Fruit fly (Drosophila melanogaster) whole organism, pupa: ENCODE data around the gene UQCR-C1.

ENCODE experiments used
- CG10348 ChIP-seq: fragments of 200-800 bp; sonication (Bioruptor generic); IDR thresholded peaks from 2 replicates; pipeline ENCODE4 v1.3.6; 2022; ENCODE audit warnings: missing biosample characterization, missing genetic modification characterization
- CG12605 ChIP-seq: fragments of 200-800 bp; sonication (Bioruptor generic); IDR thresholded peaks from 2 replicates; pipeline ENCODE4 v1.3.6; 2022; ENCODE audit warnings: missing biosample characterization, missing genetic modification characterization
- CG4496 ChIP-seq: fragments of 200-800 bp; sonication (Bioruptor generic); IDR thresholded peaks from 3 replicates; pipeline ENCODE4 v1.3.6; 2022; ENCODE audit warnings: missing biosample characterization, missing genetic modification characterization
- CG8159 ChIP-seq: fragments of 200-800 bp; sonication (Bioruptor generic); optimal IDR thresholded peaks from 3 replicates; lab custom pipeline; 2018; ENCODE audit warnings: missing biosample characterization, mild to moderate bottlenecking, missing genetic modification characterization, moderate library complexity
- D1 ChIP-seq: fragments of 200-800 bp; sonication (Bioruptor generic); optimal IDR thresholded peaks from 2 replicates; lab custom pipeline; 2018; ENCODE audit warnings: missing biosample characterization, mild to moderate bottlenecking, missing genetic modification characterization, moderate library complexity
- EcR ChIP-seq: fragments of 200-800 bp; sonication (Bioruptor generic); optimal IDR thresholded peaks from 3 replicates; lab custom pipeline; 2019; ENCODE audit warnings: missing biosample characterization, missing genetic modification characterization, mild to moderate bottlenecking, moderate library complexity, missing genetic modification reagents
- Ets98B ChIP-seq: fragments of 200-800 bp; sonication (Bioruptor generic); IDR thresholded peaks from 2 replicates; pipeline ENCODE4 v1.3.6; 2022; ENCODE audit warnings: missing biosample characterization, missing genetic modification characterization
- Pif1B ChIP-seq: fragments of 200-800 bp; sonication (Bioruptor generic); optimal IDR thresholded peaks from 3 replicates; lab custom pipeline; 2016; ENCODE audit warnings: missing biosample characterization, missing genetic modification characterization
- Snoo ChIP-seq: fragments of 200-800 bp; sonication (Bioruptor generic); optimal IDR thresholded peaks from 3 replicates; lab custom pipeline; 2017; ENCODE audit warnings: missing biosample characterization, mild to moderate bottlenecking, missing genetic modification characterization, inconsistent platforms
- fd96Ca ChIP-seq: fragments of 200-800 bp; sonication (Bioruptor generic); IDR thresholded peaks from 3 replicates; pipeline ENCODE4 v1.3.6; 2022; ENCODE audit warnings: missing biosample characterization, missing genetic modification characterization
- gl ChIP-seq: fragments of 200-800 bp; sonication (Bioruptor generic); optimal IDR thresholded peaks from 2 replicates; lab custom pipeline; 2018; ENCODE audit warnings: missing biosample characterization, mild to moderate bottlenecking, missing genetic modification characterization
- rn ChIP-seq: fragments of 200-800 bp; sonication (Bioruptor generic); IDR thresholded peaks from 2 replicates; pipeline ENCODE4 v1.3.6; 2022; ENCODE audit warnings: missing biosample characterization, missing genetic modification characterization

DNA sequence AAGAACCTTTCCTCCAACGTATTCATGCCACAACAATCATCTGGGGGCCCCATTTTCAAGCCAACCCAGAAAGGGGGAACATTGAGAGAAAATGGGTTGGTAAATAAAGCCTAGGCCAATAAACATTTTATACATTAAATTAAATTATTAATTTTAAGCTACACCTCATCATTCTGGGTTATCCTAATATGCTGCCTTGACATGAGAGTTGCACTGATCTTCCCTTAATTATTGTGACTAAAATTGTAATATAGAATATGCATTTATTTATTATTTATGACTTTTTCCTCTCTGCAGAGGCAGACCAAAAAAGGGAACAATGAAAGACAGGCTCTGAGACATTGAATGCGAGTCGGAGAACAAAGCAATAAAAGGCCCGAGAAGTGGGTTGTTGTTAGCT is 42.2 kb upstream of the UQCR-C1 start:
- peak; percentile 59 for TF ChIP-seq Pif1B (GFP tag; lab: Kevin White, UChicago)
- TF ChIP-seq CG12605 (GFP tag; lab: Robert Waterston, UW), result no peak
- peak; percentile 66 for TF ChIP-seq CG8159 (tag; lab: Kevin White, UChicago)
- no peak for TF ChIP-seq EcR
- no peak for TF ChIP-seq rn (GFP tag; lab: Robert Waterston, UW)
- TF ChIP-seq gl, result no peak
- TF ChIP-seq fd96Ca, result no peak
- no peak for TF ChIP-seq Snoo
- TF ChIP-seq CG4496 (GFP tag; lab: Robert Waterston, UW), result no peak
- no peak for TF ChIP-seq CG10348 (GFP tag; lab: Robert Waterston, UW)
- no peak for TF ChIP-seq Ets98B (GFP tag; lab: Robert Waterston, UW)
- peak; percentile 41 for TF ChIP-seq D1
